Fruit fly (Drosophila melanogaster): ENCODE measurements around the gene CG43233.
A peak's percentile ranks its signal among the peaks of the same experiment; 100 is the strongest.

dm6 chr2L:20488128-20488527, 14.9 kb upstream of the CG43233 start:
- TF ChIP-seq CTCF (optimal IDR thresholded peaks at IDR 0.05) (peak; percentile 81 to 91), CG8478 (optimal IDR thresholded peaks at IDR 0.05) (no peak)

Measured in S2 (cell line).